Fruit fly (Drosophila melanogaster) whole organism, embryonic: Measurements from ENCODE around the gene Ctu2.
A peak's percentile ranks its signal among the peaks of the same experiment; 100 is the strongest.

Source experiments
- ATbp ChIP-seq: fragments of 200-800 bp; sonication (Bioruptor generic); optimal IDR thresholded peaks from 2 replicates; lab custom pipeline; 2017; ENCODE audit warnings: missing biosample characterization, mild to moderate bottlenecking, missing genetic modification characterization, missing genetic modification reagents
- Abd-B ChIP-seq: fragments of 200-800 bp; sonication (Bioruptor generic); optimal IDR thresholded peaks from 2 replicates; lab custom pipeline; 2018; ENCODE audit warnings: missing biosample characterization, mild to moderate bottlenecking, missing genetic modification characterization, moderate library complexity
- B-H1 ChIP-seq: fragments of 200-800 bp; sonication (Bioruptor generic); IDR thresholded peaks from 3 replicates; pipeline ENCODE4 v1.3.6; 2022; ENCODE audit warnings: missing biosample characterization, missing genetic modification characterization
- CG12104 ChIP-seq: fragments of 200-800 bp; sonication (Bioruptor generic); optimal IDR thresholded peaks from 3 replicates; lab custom pipeline; 2016; ENCODE audit warnings: missing biosample characterization, missing genetic modification characterization
- CG1233 ChIP-seq: fragments of 200-800 bp; sonication (Bioruptor generic); optimal IDR thresholded peaks from 4 replicates; lab custom pipeline; 2018; ENCODE audit warnings: missing biosample characterization, mild to moderate bottlenecking, missing genetic modification characterization
- CG12659 ChIP-seq: fragments of 200-800 bp; sonication (Bioruptor generic); optimal IDR thresholded peaks from 3 replicates; lab custom pipeline; 2017; ENCODE audit warnings: mild to moderate bottlenecking, missing biosample characterization, missing genetic modification reagents, missing genetic modification characterization
- CG12769 ChIP-seq: fragments of 200-800 bp; sonication (Bioruptor generic); optimal IDR thresholded peaks from 2 replicates; lab custom pipeline; 2019; ENCODE audit warnings: missing biosample characterization, mild to moderate bottlenecking, missing genetic modification characterization, moderate library complexity
- CG13424 ChIP-seq: fragments of 200-800 bp; sonication (Bioruptor generic); optimal IDR thresholded peaks from 2 replicates; lab custom pipeline; 2019; ENCODE audit warnings: missing biosample characterization, mild to moderate bottlenecking, missing genetic modification characterization, moderate library complexity
- CG15073 ChIP-seq: fragments of 200-800 bp; sonication (Bioruptor generic); optimal IDR thresholded peaks from 2 replicates; lab custom pipeline; 2016; ENCODE audit warnings: missing biosample characterization, missing genetic modification characterization
- CG1603 ChIP-seq: fragments of 200-800 bp; sonication (Bioruptor generic); optimal IDR thresholded peaks from 2 replicates; lab custom pipeline; 2019; ENCODE audit warnings: missing biosample characterization, mild to moderate bottlenecking, missing genetic modification characterization, moderate library complexity
- CG16863 ChIP-seq: fragments of 200-800 bp; sonication (Bioruptor generic); optimal IDR thresholded peaks from 3 replicates; lab custom pipeline; 2016; ENCODE audit warnings: missing biosample characterization, missing genetic modification characterization
- CG18476 ChIP-seq: fragments of 200-800 bp; sonication (Bioruptor generic); optimal IDR thresholded peaks from 2 replicates; lab custom pipeline; 2016; ENCODE audit warnings: missing biosample characterization, mild to moderate bottlenecking, missing genetic modification characterization
- CG2129 ChIP-seq: fragments of 200-800 bp; sonication (Bioruptor generic); IDR thresholded peaks from 2 replicates; pipeline ENCODE4 v1.3.6; 2022; ENCODE audit warnings: missing biosample characterization, missing genetic modification characterization; ENCODE audit not compliant: partially characterized antibody
- CG2875 ChIP-seq: fragments of 200-800 bp; sonication (Bioruptor generic); optimal IDR thresholded peaks from 2 replicates; lab custom pipeline; 2017; ENCODE audit warnings: missing biosample characterization, mild to moderate bottlenecking, missing genetic modification characterization, missing genetic modification reagents
- CG31441 ChIP-seq: fragments of 200-800 bp; sonication (Bioruptor generic); IDR thresholded peaks from 2 replicates; pipeline ENCODE4 v1.3.6; 2022; ENCODE audit warnings: missing biosample characterization, missing genetic modification characterization
- CG6683 ChIP-seq: fragments of 200-800 bp; sonication (Bioruptor generic); optimal IDR thresholded peaks from 2 replicates; lab custom pipeline; 2017; ENCODE audit warnings: missing biosample characterization, mild to moderate bottlenecking, missing genetic modification characterization, missing genetic modification reagents
- CG6791 ChIP-seq: fragments of 200-800 bp; sonication (Bioruptor generic); IDR thresholded peaks from 3 replicates; pipeline ENCODE4 v1.3.6; 2022; ENCODE audit warnings: missing biosample characterization, missing genetic modification characterization; ENCODE audit not compliant: partially characterized antibody
- CG8089 ChIP-seq: fragments of 200-800 bp; sonication (Bioruptor generic); optimal IDR thresholded peaks from 3 replicates; lab custom pipeline; 2016; ENCODE audit warnings: missing biosample characterization, missing genetic modification characterization
- CG8359 ChIP-seq: fragments of 200-800 bp; sonication (Bioruptor generic); optimal IDR thresholded peaks from 2 replicates; lab custom pipeline; 2017; ENCODE audit warnings: missing biosample characterization, mild to moderate bottlenecking, missing genetic modification characterization, borderline replicate concordance
- CHES-1-like ChIP-seq: fragments of 200-800 bp; sonication (Bioruptor generic); optimal IDR thresholded peaks from 2 replicates; lab custom pipeline; 2016; ENCODE audit warnings: missing biosample characterization, missing genetic modification characterization
- E2f1 ChIP-seq: fragments of 200-800 bp; sonication (Bioruptor generic); IDR thresholded peaks from 2 replicates; pipeline ENCODE4 v1.3.6; 2022; ENCODE audit warnings: missing biosample characterization, missing genetic modification characterization
- Hey ChIP-seq: fragments of 200-800 bp; sonication (Bioruptor generic); optimal IDR thresholded peaks from 3 replicates; lab custom pipeline; 2018; ENCODE audit warnings: missing biosample characterization, mild to moderate bottlenecking, missing genetic modification characterization
- Hr78 ChIP-seq, 2 experiments: fragments of 200-800 bp in 1 of 2; fragments of >200 bp in 1 of 2; sonication (Bioruptor generic) in 1 of 2; optimal IDR thresholded peaks; 2 replicates each; lab custom pipeline; 2017 to 2019; ENCODE audit warnings: missing biosample characterization in 2 of 2, missing genetic modification characterization in 2 of 2, mild to moderate bottlenecking in 1 of 2, moderate library complexity in 1 of 2
- Lpt ChIP-seq: fragments of >200 bp; optimal IDR thresholded peaks from 2 replicates; lab custom pipeline; 2018; ENCODE audit warnings: missing biosample characterization, missing genetic modification characterization
- Nf-YC ChIP-seq: fragments of 200-800 bp; optimal IDR thresholded peaks from 3 replicates; lab custom pipeline; 2019; ENCODE audit warnings: missing biosample characterization, mild to moderate bottlenecking, missing genetic modification characterization, moderate library complexity
- Rx ChIP-seq: fragments of 200-800 bp; sonication (Bioruptor generic); IDR thresholded peaks from 2 replicates; pipeline ENCODE4 v1.3.6; 2022; ENCODE audit warnings: missing biosample characterization, missing genetic modification characterization
- Spps ChIP-seq: fragments of 200-800 bp; sonication (Bioruptor generic); optimal IDR thresholded peaks from 2 replicates; lab custom pipeline; 2018; ENCODE audit warnings: missing biosample characterization, mild to moderate bottlenecking, missing genetic modification characterization
- Ssrp ChIP-seq: fragments of 200-800 bp; sonication (Bioruptor generic); optimal IDR thresholded peaks from 2 replicates; lab custom pipeline; 2018; ENCODE audit warnings: missing biosample characterization, mild to moderate bottlenecking, missing genetic modification characterization, moderate library complexity
- bsh ChIP-seq, 2 experiments: fragments of 200-800 bp; sonication (Bioruptor generic); optimal IDR thresholded peaks; 2 replicates each; lab custom pipeline; 2017 to 2018; ENCODE audit warnings: mild to moderate bottlenecking in 2 of 2, missing biosample characterization in 2 of 2, missing genetic modification characterization in 2 of 2, moderate library complexity in 1 of 2
- chn ChIP-seq: fragments of 200-800 bp; sonication (Bioruptor generic); optimal IDR thresholded peaks from 2 replicates; lab custom pipeline; 2016; ENCODE audit warnings: missing biosample characterization, missing genetic modification characterization
- dm ChIP-seq: fragments of 200-800 bp; sonication (Bioruptor generic); optimal IDR thresholded peaks from 3 replicates; lab custom pipeline; 2016; ENCODE audit warnings: missing biosample characterization, missing genetic modification characterization
- fu2 ChIP-seq: fragments of 200-800 bp; sonication (Bioruptor generic); optimal IDR thresholded peaks from 2 replicates; lab custom pipeline; 2016; ENCODE audit warnings: missing biosample characterization, missing genetic modification characterization
- grau ChIP-seq: fragments of 200-800 bp; optimal IDR thresholded peaks from 3 replicates; lab custom pipeline; 2019; ENCODE audit warnings: missing biosample characterization, mild to moderate bottlenecking, missing genetic modification characterization, moderate library complexity
- knrl ChIP-seq: fragments of 200-800 bp; sonication (Bioruptor generic); IDR thresholded peaks from 3 replicates; pipeline ENCODE4 v1.3.6; 2022; ENCODE audit warnings: missing biosample characterization, missing genetic modification characterization; ENCODE audit not compliant: partially characterized antibody
- lmd ChIP-seq: fragments of 200-800 bp; sonication (Bioruptor generic); IDR thresholded peaks from 2 replicates; pipeline ENCODE4 v1.3.6; 2022; ENCODE audit warnings: missing biosample characterization, missing genetic modification characterization
- lov ChIP-seq, 2 experiments: fragments of 200-800 bp in 1 of 2; fragments of >200 bp in 1 of 2; sonication (Bioruptor generic) in 1 of 2; IDR thresholded peaks in 1 of 2; optimal IDR thresholded peaks in 1 of 2; 2 replicates in 1 of 2; 3 replicates in 1 of 2; pipeline versions ENCODE4 v1.3.6 to Lab custom; 2017 to 2022; ENCODE audit warnings: missing biosample characterization in 1 of 2, missing genetic modification characterization in 1 of 2
- nerfin-1 ChIP-seq: fragments of 200-800 bp; sonication (Bioruptor generic); optimal IDR thresholded peaks from 3 replicates; lab custom pipeline; 2019; ENCODE audit warnings: missing biosample characterization, mild to moderate bottlenecking, missing genetic modification characterization, moderate library complexity
- nerfin-2 ChIP-seq: fragments of 200-800 bp; sonication (Bioruptor generic); IDR thresholded peaks from 2 replicates; pipeline ENCODE4 v1.3.6; 2022; ENCODE audit warnings: missing biosample characterization, missing genetic modification characterization; ENCODE audit not compliant: partially characterized antibody
- org-1 ChIP-seq: fragments of 200-800 bp; sonication (Bioruptor generic); optimal IDR thresholded peaks from 2 replicates; lab custom pipeline; 2017; ENCODE audit warnings: missing biosample characterization, missing genetic modification characterization
- pum ChIP-seq: fragments of 200-800 bp; sonication (Bioruptor generic); optimal IDR thresholded peaks from 2 replicates; lab custom pipeline; 2016; ENCODE audit warnings: missing biosample characterization, missing genetic modification characterization
- rib ChIP-seq: fragments of 200-800 bp; sonication (Bioruptor generic); IDR thresholded peaks from 2 replicates; pipeline ENCODE4 v1.3.6; 2022; ENCODE audit warnings: missing biosample characterization, missing genetic modification characterization
- ro ChIP-seq: fragments of 200-800 bp; sonication (Bioruptor generic); IDR thresholded peaks from 2 replicates; pipeline ENCODE4 v1.3.6; 2022; ENCODE audit warnings: missing biosample characterization, missing genetic modification characterization
- sd ChIP-seq: fragments of 200-800 bp; sonication (Bioruptor generic); optimal IDR thresholded peaks from 3 replicates; lab custom pipeline; 2018; ENCODE audit warnings: missing biosample characterization, mild to moderate bottlenecking, missing genetic modification characterization, moderate library complexity
- shn ChIP-seq: fragments of 200-800 bp; sonication (Bioruptor generic); optimal IDR thresholded peaks from 3 replicates; lab custom pipeline; 2016; ENCODE audit warnings: missing biosample characterization, missing genetic modification characterization
- ssp ChIP-seq: fragments of 200-800 bp; sonication (Bioruptor generic); IDR thresholded peaks from 2 replicates; pipeline ENCODE4 v1.3.6; 2022; ENCODE audit warnings: missing biosample characterization, missing genetic modification characterization
- trh ChIP-seq: fragments of 200-800 bp; sonication (Bioruptor generic); optimal IDR thresholded peaks from 2 replicates; lab custom pipeline; 2016; ENCODE audit warnings: missing biosample characterization, missing genetic modification characterization
- twi ChIP-seq: fragments of 200-800 bp; optimal IDR thresholded peaks from 2 replicates; lab custom pipeline; 2019; ENCODE audit warnings: missing biosample characterization, mild to moderate bottlenecking, missing genetic modification characterization, moderate library complexity
- vfl ChIP-seq: fragments of 200-800 bp; sonication (Bioruptor generic); optimal IDR thresholded peaks from 2 replicates; lab custom pipeline; 2016; ENCODE audit warnings: missing biosample characterization, missing genetic modification characterization
- zen ChIP-seq: fragments of 200-800 bp; sonication (Bioruptor generic); optimal IDR thresholded peaks from 3 replicates; lab custom pipeline; 2018; ENCODE audit warnings: missing biosample characterization, mild to moderate bottlenecking, missing genetic modification characterization, moderate library complexity

Gene Ctu2

dm6 chr2L:19444734-19445140 lies 48.3 kb downstream of the Ctu2 start, which contains the start of gene Hs2st (continued):
- peak; percentile 95 for TF ChIP-seq vfl (GFP tag; lab: Kevin White, UChicago)
- TF ChIP-seq pum (GFP tag; lab: Kevin White, UChicago), result peak; percentile 96
- TF ChIP-seq CHES-1-like (GFP tag; lab: Kevin White, UChicago), result peak; percentile 97
- TF ChIP-seq CG12769 (tag; lab: Kevin White, UChicago), result peak; percentile 96
- TF ChIP-seq dm (GFP tag; lab: Kevin White, UChicago), result peak; percentile 89
- peak; percentile 86 for TF ChIP-seq CG16863 (GFP tag; lab: Kevin White, UChicago)
- peak; percentile 59; the same call in 2 of the 3 replicates for TF ChIP-seq knrl (GFP tag; lab: Robert Waterston, UW)
- peak; percentile 78 for TF ChIP-seq ATbp
- TF ChIP-seq E2f1 (GFP tag; lab: Robert Waterston, UW), result peak; percentile 90
- peak; percentile 91; the same call in 1 of the 2 replicates for TF ChIP-seq rib (GFP tag; lab: Robert Waterston, UW)
- TF ChIP-seq Hr78 (GFP tag; optimal IDR thresholded peaks at IDR 0.05; lab: Kevin White, UChicago), result no peak
- TF ChIP-seq CG18476 (GFP tag; lab: Kevin White, UChicago), result peak; percentile 93
- peak; percentile 81 for TF ChIP-seq trh (GFP tag; lab: Kevin White, UChicago)
- TF ChIP-seq bsh (GFP tag; optimal IDR thresholded peaks at IDR 0.05; lab: Kevin White, UChicago), result peak; percentile 34 to 86
- TF ChIP-seq CG2129 (GFP tag; lab: Robert Waterston, UW), result no peak
- TF ChIP-seq Rx (GFP tag; lab: Robert Waterston, UW), result peak; percentile 90
- TF ChIP-seq CG6791 (GFP tag; lab: Robert Waterston, UW), result no peak
- TF ChIP-seq CG15073 (GFP tag; lab: Kevin White, UChicago), result peak; percentile 80
- peak; percentile 81 for TF ChIP-seq CG2875 (GFP tag; lab: Kevin White, UChicago)
- peak; percentile 91 for TF ChIP-seq CG13424 (tag; lab: Kevin White, UChicago)
- peak; percentile 90 for TF ChIP-seq zen (tag; lab: Kevin White, UChicago)
- peak; percentile 79 for TF ChIP-seq Spps
- TF ChIP-seq CG6683 (GFP tag; lab: Kevin White, UChicago), result peak; percentile 68
- peak; percentile 37 for TF ChIP-seq CG8359 (GFP tag; lab: Kevin White, UChicago)
- peak; percentile 91 for TF ChIP-seq Ssrp
- TF ChIP-seq nerfin-1 (tag; lab: Kevin White, UChicago), result peak; percentile 98
- peak; percentile 86 for TF ChIP-seq twi (tag; lab: Kevin White, UChicago)
- no peak; the same call in 1 of the 2 replicates for TF ChIP-seq CG31441 (GFP tag; lab: Robert Waterston, UW)
- no peak for TF ChIP-seq lov (optimal IDR thresholded peaks at IDR 0.05; lab: Kevin White, UChicago)
- TF ChIP-seq lov (GFP tag; IDR thresholded peaks at IDR 0.05; lab: Robert Waterston, UW), result peak; percentile 77
- TF ChIP-seq fu2 (GFP tag; lab: Kevin White, UChicago), result peak; percentile 96
- TF ChIP-seq ssp, result peak; percentile 90
- TF ChIP-seq Nf-YC (tag; lab: Kevin White, UChicago), result peak; percentile 83
- TF ChIP-seq org-1, result peak; percentile 79
- TF ChIP-seq Lpt, result no peak
- peak; percentile 70 for TF ChIP-seq ro (GFP tag; lab: Robert Waterston, UW)
- TF ChIP-seq grau (tag; lab: Kevin White, UChicago), result peak; percentile 92
- TF ChIP-seq sd (tag; lab: Kevin White, UChicago), result peak; percentile 98
- TF ChIP-seq CG12659 (GFP tag; lab: Kevin White, UChicago), result peak; percentile 95
- TF ChIP-seq shn (GFP tag; lab: Kevin White, UChicago), result peak; percentile 97
- TF ChIP-seq chn (GFP tag; lab: Kevin White, UChicago), result peak; percentile 95
- TF ChIP-seq CG1233 (GFP tag; lab: Kevin White, UChicago), result peak; percentile 83
- peak; percentile 77 for TF ChIP-seq Hey (tag; lab: Kevin White, UChicago)
- peak; percentile 96 for TF ChIP-seq lmd (GFP tag; lab: Robert Waterston, UW)
- TF ChIP-seq CG12104 (GFP tag; lab: Kevin White, UChicago), result peak; percentile 85
- TF ChIP-seq CG1603 (tag; lab: Kevin White, UChicago), result peak; percentile 96
- peak; percentile 84; the same call in 2 of the 3 replicates for TF ChIP-seq B-H1 (GFP tag; lab: Robert Waterston, UW)
- TF ChIP-seq nerfin-2 (GFP tag; lab: Robert Waterston, UW), result no peak
- peak; percentile 94 for TF ChIP-seq Abd-B (GFP tag; lab: Kevin White, UChicago)
- TF ChIP-seq CG8089 (GFP tag; lab: Kevin White, UChicago), result peak; percentile 92
